Fruit fly (Drosophila melanogaster) whole organism, embryonic: ENCODE results near the gene CG12818.

Experiments used
- ATbp ChIP-seq: fragments of 200-800 bp; sonication (Bioruptor generic); optimal IDR thresholded peaks from 2 replicates; lab custom pipeline; 2017; ENCODE audit warnings: missing biosample characterization, mild to moderate bottlenecking, missing genetic modification characterization, missing genetic modification reagents
- Atf3 ChIP-seq: fragments of 200-800 bp; sonication (Bioruptor generic); optimal IDR thresholded peaks from 3 replicates; lab custom pipeline; 2016; ENCODE audit warnings: missing biosample characterization, missing genetic modification characterization
- Bdp1 ChIP-seq: fragments of 200-800 bp; sonication (Bioruptor generic); optimal IDR thresholded peaks from 3 replicates; lab custom pipeline; 2016; ENCODE audit warnings: missing biosample characterization, missing genetic modification characterization
- Bteb2 ChIP-seq: fragments of 200-800 bp; sonication (Bioruptor generic); optimal IDR thresholded peaks from 2 replicates; lab custom pipeline; 2016; ENCODE audit warnings: missing biosample characterization, missing genetic modification characterization
- CG1024 ChIP-seq: fragments of 200-800 bp; sonication (Bioruptor generic); IDR thresholded peaks from 2 replicates; pipeline ENCODE4 v1.3.6; 2022; ENCODE audit warnings: missing biosample characterization, missing genetic modification characterization
- CG10462 ChIP-seq: fragments of 200-800 bp; sonication (Bioruptor generic); optimal IDR thresholded peaks from 2 replicates; lab custom pipeline; 2016; ENCODE audit warnings: missing biosample characterization, missing genetic modification characterization
- CG14441 ChIP-seq: fragments of 200-800 bp; sonication (Bioruptor generic); IDR thresholded peaks from 2 replicates; pipeline ENCODE4 v1.3.6; 2022; ENCODE audit warnings: missing biosample characterization, missing genetic modification characterization
- CG15011 ChIP-seq: fragments of 200-800 bp; sonication (Bioruptor generic); optimal IDR thresholded peaks from 3 replicates; lab custom pipeline; 2018; ENCODE audit warnings: missing biosample characterization, mild to moderate bottlenecking, missing genetic modification characterization
- CG15073 ChIP-seq: fragments of 200-800 bp; sonication (Bioruptor generic); optimal IDR thresholded peaks from 2 replicates; lab custom pipeline; 2016; ENCODE audit warnings: missing biosample characterization, missing genetic modification characterization
- CG1529 ChIP-seq: fragments of 200-800 bp; sonication (Bioruptor generic); optimal IDR thresholded peaks from 3 replicates; lab custom pipeline; 2018; ENCODE audit warnings: missing biosample characterization, missing genetic modification characterization
- CG17186 ChIP-seq: fragments of 200-800 bp; sonication (Bioruptor generic); optimal IDR thresholded peaks from 3 replicates; lab custom pipeline; 2017; ENCODE audit warnings: missing biosample characterization, missing genetic modification reagents, missing genetic modification characterization
- CG17328 ChIP-seq: fragments of 200-800 bp; sonication (Bioruptor generic); IDR thresholded peaks from 2 replicates; pipeline ENCODE4 v1.3.6; 2022; ENCODE audit warnings: missing biosample characterization, missing genetic modification characterization
- CG17385 ChIP-seq: fragments of 200-800 bp; sonication (Bioruptor generic); optimal IDR thresholded peaks from 3 replicates; lab custom pipeline; 2018; ENCODE audit warnings: missing biosample characterization, mild to moderate bottlenecking, missing genetic modification characterization
- CG31441 ChIP-seq: fragments of 200-800 bp; sonication (Bioruptor generic); IDR thresholded peaks from 2 replicates; pipeline ENCODE4 v1.3.6; 2022; ENCODE audit warnings: missing biosample characterization, missing genetic modification characterization
- CG33557 ChIP-seq: fragments of 200-800 bp; sonication (Bioruptor generic); optimal IDR thresholded peaks from 2 replicates; lab custom pipeline; 2019; ENCODE audit warnings: missing biosample characterization, mild to moderate bottlenecking, missing genetic modification characterization, moderate library complexity
- CG3407 ChIP-seq: fragments of 200-800 bp; sonication (Bioruptor generic); optimal IDR thresholded peaks from 2 replicates; lab custom pipeline; 2018; ENCODE audit warnings: missing biosample characterization, mild to moderate bottlenecking, missing genetic modification characterization
- CG34224 ChIP-seq: fragments of 200-800 bp; sonication (Bioruptor generic); IDR thresholded peaks from 3 replicates; pipeline ENCODE4 v1.3.6; 2022; ENCODE audit warnings: missing biosample characterization, missing genetic modification characterization; ENCODE audit not compliant: partially characterized antibody
- CG4282 ChIP-seq: fragments of 200-800 bp; sonication (Bioruptor generic); optimal IDR thresholded peaks from 2 replicates; lab custom pipeline; 2016; ENCODE audit warnings: missing biosample characterization, missing genetic modification characterization
- CG4424 ChIP-seq: fragments of 200-800 bp; sonication (Bioruptor generic); optimal IDR thresholded peaks from 3 replicates; lab custom pipeline; 2016; ENCODE audit warnings: missing biosample characterization, missing genetic modification characterization
- CG6683 ChIP-seq: fragments of 200-800 bp; sonication (Bioruptor generic); optimal IDR thresholded peaks from 2 replicates; lab custom pipeline; 2017; ENCODE audit warnings: missing biosample characterization, mild to moderate bottlenecking, missing genetic modification characterization, missing genetic modification reagents
- CG7357 ChIP-seq: fragments of 200-800 bp; sonication (Bioruptor generic); IDR thresholded peaks from 3 replicates; pipeline ENCODE4 v1.3.6; 2022; ENCODE audit warnings: missing biosample characterization, missing genetic modification characterization
- CG7372 ChIP-seq: fragments of 200-800 bp; sonication (Bioruptor generic); IDR thresholded peaks from 2 replicates; pipeline ENCODE4 v1.3.6; 2022; ENCODE audit warnings: missing biosample characterization, missing genetic modification characterization
- CG9932 ChIP-seq: fragments of 200-800 bp; sonication (Bioruptor generic); IDR thresholded peaks from 2 replicates; pipeline ENCODE4 v1.3.6; 2022; ENCODE audit warnings: missing biosample characterization, missing genetic modification characterization
- D19B ChIP-seq: fragments of 200-800 bp; sonication (Bioruptor generic); optimal IDR thresholded peaks from 2 replicates; lab custom pipeline; 2017; ENCODE audit warnings: missing biosample characterization, mild to moderate bottlenecking, missing genetic modification characterization
- Dref ChIP-seq: fragments of 200-800 bp; sonication (Bioruptor generic); IDR thresholded peaks from 2 replicates; pipeline ENCODE4 v1.3.6; 2022; ENCODE audit warnings: missing biosample characterization, missing genetic modification characterization
- Fer2 ChIP-seq: fragments of 200-800 bp; sonication (Bioruptor generic); optimal IDR thresholded peaks from 2 replicates; lab custom pipeline; 2018; ENCODE audit warnings: missing biosample characterization, mild to moderate bottlenecking, missing genetic modification characterization, moderate library complexity
- HLH54F ChIP-seq: fragments of 200-800 bp; sonication (Bioruptor generic); optimal IDR thresholded peaks from 3 replicates; lab custom pipeline; 2016; ENCODE audit warnings: missing biosample characterization, missing genetic modification characterization
- HLHmδ ChIP-seq: fragments of 200-800 bp; sonication (Bioruptor generic); optimal IDR thresholded peaks from 2 replicates; lab custom pipeline; 2018; ENCODE audit warnings: missing biosample characterization, mild to moderate bottlenecking, missing genetic modification characterization, moderate library complexity
- Hr39 ChIP-seq: fragments of >200 bp; optimal IDR thresholded peaks from 2 replicates; lab custom pipeline; 2017
- Neu2 ChIP-seq: fragments of 200-800 bp; sonication (Bioruptor generic); optimal IDR thresholded peaks from 3 replicates; lab custom pipeline; 2016; ENCODE audit warnings: missing biosample characterization, missing genetic modification characterization, borderline replicate concordance
- Oaz ChIP-seq: fragments of 200-800 bp; sonication (Bioruptor generic); IDR thresholded peaks from 2 replicates; pipeline ENCODE4 v1.3.6; 2022; ENCODE audit warnings: missing biosample characterization, missing genetic modification characterization
- Pdp1 ChIP-seq, 2 experiments: fragments of 200-800 bp; sonication (Bioruptor generic); optimal IDR thresholded peaks; 3 replicates each; lab custom pipeline; 2016; ENCODE audit warnings: missing biosample characterization in 2 of 2, missing genetic modification characterization in 2 of 2, mild to moderate bottlenecking in 1 of 2, moderate library complexity in 1 of 2
- Rx ChIP-seq: fragments of 200-800 bp; sonication (Bioruptor generic); IDR thresholded peaks from 2 replicates; pipeline ENCODE4 v1.3.6; 2022; ENCODE audit warnings: missing biosample characterization, missing genetic modification characterization
- Scr ChIP-seq: fragments of 200-800 bp; sonication (Bioruptor generic); IDR thresholded peaks from 2 replicates; pipeline ENCODE4 v1.3.6; 2022; ENCODE audit warnings: missing biosample characterization, missing genetic modification characterization; ENCODE audit not compliant: partially characterized antibody
- Sry-δ ChIP-seq: fragments of 200-800 bp; sonication (Bioruptor generic); optimal IDR thresholded peaks from 2 replicates; lab custom pipeline; 2016; ENCODE audit warnings: missing biosample characterization, missing genetic modification characterization
- bcd ChIP-seq: fragments of 200-800 bp; sonication (Bioruptor generic); optimal IDR thresholded peaks from 2 replicates; lab custom pipeline; 2017; ENCODE audit warnings: missing biosample characterization, mild to moderate bottlenecking, missing genetic modification characterization
- bsh ChIP-seq, 2 experiments: fragments of 200-800 bp; sonication (Bioruptor generic); optimal IDR thresholded peaks; 2 replicates each; lab custom pipeline; 2017 to 2018; ENCODE audit warnings: mild to moderate bottlenecking in 2 of 2, missing biosample characterization in 2 of 2, missing genetic modification characterization in 2 of 2, moderate library complexity in 1 of 2
- caup ChIP-seq: fragments of 200-800 bp; sonication (Bioruptor generic); optimal IDR thresholded peaks from 3 replicates; lab custom pipeline; 2017; ENCODE audit warnings: missing biosample characterization, mild to moderate bottlenecking, missing genetic modification characterization, moderate library complexity; ENCODE audit not compliant: severe bottlenecking
- dmrt99B ChIP-seq: fragments of 200-800 bp; sonication (Bioruptor generic); optimal IDR thresholded peaks from 2 replicates; lab custom pipeline; 2018; ENCODE audit warnings: missing biosample characterization, mild to moderate bottlenecking, missing genetic modification characterization, moderate library complexity
- emc ChIP-seq: fragments of 200-800 bp; sonication (Bioruptor generic); optimal IDR thresholded peaks from 2 replicates; lab custom pipeline; 2016; ENCODE audit warnings: missing biosample characterization, missing genetic modification characterization
- inv ChIP-seq: fragments of 200-800 bp; sonication (Bioruptor generic); IDR thresholded peaks from 2 replicates; pipeline ENCODE4 v1.3.6; 2022; ENCODE audit warnings: missing biosample characterization, missing genetic modification characterization; ENCODE audit not compliant: partially characterized antibody
- kah ChIP-seq: fragments of 200-800 bp; sonication (Bioruptor generic); optimal IDR thresholded peaks from 2 replicates; lab custom pipeline; 2018; ENCODE audit warnings: missing biosample characterization, mild to moderate bottlenecking, missing genetic modification characterization
- ken ChIP-seq: fragments of 200-800 bp; sonication (Bioruptor generic); IDR thresholded peaks from 3 replicates; pipeline ENCODE4 v1.3.6; 2022; ENCODE audit warnings: missing biosample characterization, missing genetic modification characterization
- luna ChIP-seq: fragments of 200-800 bp; sonication (Bioruptor generic); optimal IDR thresholded peaks from 2 replicates; lab custom pipeline; 2016; ENCODE audit warnings: missing biosample characterization, missing genetic modification characterization
- nerfin-2 ChIP-seq: fragments of 200-800 bp; sonication (Bioruptor generic); IDR thresholded peaks from 2 replicates; pipeline ENCODE4 v1.3.6; 2022; ENCODE audit warnings: missing biosample characterization, missing genetic modification characterization; ENCODE audit not compliant: partially characterized antibody
- oc ChIP-seq: fragments of 200-800 bp; sonication (Bioruptor generic); optimal IDR thresholded peaks from 2 replicates; lab custom pipeline; 2018; ENCODE audit warnings: missing biosample characterization, mild to moderate bottlenecking, missing genetic modification characterization, moderate library complexity
- pita ChIP-seq: fragments of 200-800 bp; sonication (Bioruptor generic); optimal IDR thresholded peaks from 2 replicates; lab custom pipeline; 2017; ENCODE audit warnings: missing biosample characterization, mild to moderate bottlenecking, missing genetic modification characterization
- prd ChIP-seq, 3 experiments: fragments of >200 bp in 2 of 3; fragments of 200-800 bp in 1 of 3; sonication (Bioruptor generic) in 1 of 3; optimal IDR thresholded peaks in 2 of 3; IDR thresholded peaks in 1 of 3; 2 replicates in 2 of 3; 3 replicates in 1 of 3; pipeline versions ENCODE4 v1.3.6 to Lab custom; 2017 to 2022; ENCODE audit warnings: missing biosample characterization in 1 of 3, missing genetic modification characterization in 1 of 3
- sens-2 ChIP-seq: fragments of 200-800 bp; sonication (Bioruptor generic); IDR thresholded peaks from 2 replicates; pipeline ENCODE4 v1.3.6; 2022; ENCODE audit warnings: missing biosample characterization, missing genetic modification characterization
- yki ChIP-seq: fragments of >200 bp; optimal IDR thresholded peaks from 3 replicates; lab custom pipeline; 2018
- zfh2 ChIP-seq: fragments of 200-800 bp; sonication (Bioruptor generic); optimal IDR thresholded peaks from 2 replicates; lab custom pipeline; 2016; ENCODE audit warnings: missing biosample characterization, missing genetic modification characterization

Gene CG12818

DNA sequence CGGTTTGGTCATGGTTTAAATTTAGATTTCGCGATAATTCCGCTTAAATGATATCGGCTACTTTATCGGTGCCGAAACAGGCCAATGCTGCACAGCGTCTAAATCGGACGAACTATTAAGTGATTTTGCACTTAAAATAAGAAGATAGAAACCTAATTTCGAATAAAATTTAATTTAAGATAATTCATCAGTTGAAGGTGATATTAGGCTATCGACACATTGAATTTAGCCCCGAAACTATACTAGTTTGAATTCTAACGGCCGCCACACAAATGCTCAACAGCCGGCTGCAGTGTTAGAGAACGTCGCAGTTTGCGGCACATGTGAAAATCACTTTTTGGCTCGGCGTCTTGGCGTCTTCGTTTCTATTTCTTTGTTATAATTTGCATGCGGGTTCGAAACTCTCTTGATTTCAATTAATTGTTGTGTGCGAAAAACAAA, 1.5 kb downstream of the CG12818 start, which contains the start of gene sle (continued):
- peak; percentile 42; the same call in 1 of the 3 replicates for TF ChIP-seq CG34224 (GFP tag; lab: Robert Waterston, UW)
- no peak for TF ChIP-seq caup (GFP tag; lab: Kevin White, UChicago)
- TF ChIP-seq CG7372 (GFP tag; lab: Robert Waterston, UW) = no peak
- peak in 1 of 2 experiments; percentile 55 for TF ChIP-seq Pdp1 (GFP tag; optimal IDR thresholded peaks at IDR 0.05; lab: Kevin White, UChicago)
- no peak for TF ChIP-seq ATbp (GFP tag; lab: Kevin White, UChicago)
- TF ChIP-seq CG17328 (GFP tag; lab: Robert Waterston, UW) = peak; percentile 21; the same call in 1 of the 2 replicates
- TF ChIP-seq CG4282 = peak; percentile 56
- TF ChIP-seq Rx (GFP tag; lab: Robert Waterston, UW) = no peak
- TF ChIP-seq bsh (GFP tag; optimal IDR thresholded peaks at IDR 0.05; lab: Kevin White, UChicago) = no peak
- peak; percentile 59 for TF ChIP-seq CG4424 (GFP tag; lab: Kevin White, UChicago)
- TF ChIP-seq zfh2 (GFP tag; lab: Kevin White, UChicago) = peak; percentile 57
- no peak for TF ChIP-seq nerfin-2 (GFP tag; lab: Robert Waterston, UW)
- no peak for TF ChIP-seq bcd (GFP tag; lab: Kevin White, UChicago)
- no peak for TF ChIP-seq Hr39 (lab: Kevin White, UChicago)
- TF ChIP-seq Neu2 (GFP tag; lab: Kevin White, UChicago) = peak; percentile 92
- peak; percentile 33 for TF ChIP-seq CG33557 (GFP tag; lab: Kevin White, UChicago)
- TF ChIP-seq CG17385 (GFP tag; lab: Kevin White, UChicago) = peak; percentile 78
- no peak for TF ChIP-seq Oaz (GFP tag; lab: Robert Waterston, UW)
- peak; percentile 68 for TF ChIP-seq Dref
- TF ChIP-seq HLH54F (GFP tag; lab: Kevin White, UChicago) = peak; percentile 67
- no peak for TF ChIP-seq prd (optimal IDR thresholded peaks at IDR 0.05; lab: Kevin White, UChicago)
- TF ChIP-seq prd (GFP tag; IDR thresholded peaks at IDR 0.05; lab: Robert Waterston, UW) = peak; percentile 54; the same call in 2 of the 3 replicates
- TF ChIP-seq CG15073 (GFP tag; lab: Kevin White, UChicago) = no peak
- TF ChIP-seq pita = no peak
- no peak for TF ChIP-seq kah (GFP tag; lab: Kevin White, UChicago)
- TF ChIP-seq Bdp1 (GFP tag; lab: Kevin White, UChicago) = peak; percentile 50
- no peak for TF ChIP-seq Fer2 (tag; lab: Kevin White, UChicago)
- TF ChIP-seq CG14441 (GFP tag; lab: Robert Waterston, UW) = no peak
- TF ChIP-seq CG17186 = peak; percentile 89
- TF ChIP-seq CG3407 (GFP tag; lab: Kevin White, UChicago) = no peak
- TF ChIP-seq ken = peak; percentile 49; the same call in 1 of the 3 replicates
- TF ChIP-seq CG10462 (GFP tag; lab: Kevin White, UChicago) = peak; percentile 27
- peak; percentile 64 for TF ChIP-seq Sry-δ (GFP tag; lab: Kevin White, UChicago)
- peak; percentile 5 for TF ChIP-seq Atf3 (GFP tag; lab: Kevin White, UChicago)
- TF ChIP-seq Scr (GFP tag; lab: Robert Waterston, UW) = peak; percentile 59
- TF ChIP-seq HLHmδ = no peak
- TF ChIP-seq CG1529 (GFP tag; lab: Kevin White, UChicago) = no peak
- peak; percentile 61 for TF ChIP-seq CG9932
- no peak for TF ChIP-seq dmrt99B
- no peak for TF ChIP-seq yki (lab: Kevin White, UChicago)
- TF ChIP-seq luna (GFP tag; lab: Kevin White, UChicago) = no peak
- no peak for TF ChIP-seq sens-2 (GFP tag; lab: Robert Waterston, UW)
- TF ChIP-seq CG15011 = no peak
- TF ChIP-seq D19B (GFP tag; lab: Kevin White, UChicago) = no peak
- TF ChIP-seq oc (tag; lab: Kevin White, UChicago) = no peak
- peak; percentile 43; the same call in 1 of the 2 replicates for TF ChIP-seq inv (GFP tag; lab: Robert Waterston, UW)
- TF ChIP-seq emc = no peak
- peak; percentile 29 for TF ChIP-seq CG6683 (GFP tag; lab: Kevin White, UChicago)
- TF ChIP-seq CG1024 (GFP tag; lab: Robert Waterston, UW) = no peak
- no peak for TF ChIP-seq CG7357 (GFP tag; lab: Robert Waterston, UW)
- peak; percentile 66 for TF ChIP-seq Bteb2 (GFP tag; lab: Kevin White, UChicago)
- no peak for TF ChIP-seq CG31441 (GFP tag; lab: Robert Waterston, UW)
